Worm (Caenorhabditis elegans): ENCODE results near the gene F32A5.4.
A peak's percentile ranks its signal among the peaks of the same experiment; 100 is the strongest.

The F32A5.4 gene

DNA sequence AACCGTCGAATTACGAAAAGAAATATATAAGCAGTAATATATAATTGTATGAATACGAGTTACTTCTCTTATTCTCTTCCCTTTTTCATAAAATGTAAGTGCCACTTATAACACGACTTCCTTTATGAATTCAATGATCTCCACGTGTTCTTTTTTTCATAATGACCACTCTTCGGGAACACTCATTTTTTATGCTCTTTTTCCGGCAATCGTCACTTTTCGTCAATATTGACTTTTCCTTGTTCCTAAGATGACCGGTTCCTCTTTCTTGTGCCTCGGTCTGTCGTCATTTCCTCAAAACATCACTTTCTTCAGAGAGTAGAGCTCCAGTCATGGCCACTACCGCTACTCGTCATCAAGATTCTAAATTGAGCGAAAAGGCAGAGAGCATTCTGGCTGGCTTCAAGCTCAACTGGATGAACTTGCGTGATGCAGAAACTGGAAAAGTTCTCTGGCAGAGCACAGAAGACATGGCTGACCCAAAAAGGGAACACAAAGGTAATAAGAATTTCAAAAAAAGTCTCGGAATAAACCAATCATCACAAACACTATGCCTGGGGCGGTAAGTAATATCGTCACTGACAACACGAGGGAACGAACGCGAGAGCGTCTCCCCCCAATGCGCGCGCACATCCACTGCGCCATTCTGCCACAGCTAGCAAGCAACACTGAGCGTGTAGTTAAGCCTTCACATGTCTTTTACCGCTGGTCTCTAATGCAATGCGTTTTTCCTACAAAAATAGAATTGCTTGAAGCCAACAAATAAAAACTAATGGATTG lies 45.3 kb upstream of the F32A5.4 start, which contains the start of gene pdl-1 (continued):
- TF ChIP-seq ceh-2 (tag; optimal IDR thresholded peaks at IDR 0.05) (peak; percentile 90), gmeb-2 (tag; optimal IDR thresholded peaks at IDR 0.05) (peak; percentile 94), pax-1 (tag; optimal IDR thresholded peaks at IDR 0.05) (no peak), ceh-34 (tag; optimal IDR thresholded peaks at IDR 0.05) (peak; percentile 93), nfya-1 (tag; optimal IDR thresholded peaks at IDR 0.05) (peak; percentile 54), ama-1 (optimal IDR thresholded peaks at IDR 0.05) (no peak), tbx-7 (tag; optimal IDR thresholded peaks at IDR 0.05) (peak; percentile 72), dve-1 (tag; optimal IDR thresholded peaks at IDR 0.05) (peak; percentile 89), ceh-19 (GFP tag; optimal IDR thresholded peaks at IDR 0.05) (peak; percentile 96), hlh-15 (tag; optimal IDR thresholded peaks at IDR 0.05) (peak; percentile 89), ceh-24 (tag; optimal IDR thresholded peaks at IDR 0.05) (peak; percentile 73), lim-6 (tag; optimal IDR thresholded peaks at IDR 0.05) (peak; percentile 61), ceh-48 (tag; optimal IDR thresholded peaks at IDR 0.05) (peak; percentile 85), madf-2 (tag; optimal IDR thresholded peaks at IDR 0.05) (peak; percentile 92), C38D4.7 (GFP tag; optimal IDR thresholded peaks at IDR 0.05) (peak; percentile 94), rnt-1 (tag; optimal IDR thresholded peaks at IDR 0.05) (peak; percentile 89), pqm-1 (tag; optimal IDR thresholded peaks at IDR 0.05) (peak; percentile 84), pros-1 (tag; optimal IDR thresholded peaks at IDR 0.05) (peak; percentile 83), sox-2 (GFP tag; IDR thresholded peaks at IDR 0.05) (peak; percentile 87), ref-2 (tag; optimal IDR thresholded peaks at IDR 0.05) (peak; percentile 91), unc-86 (tag; optimal IDR thresholded peaks at IDR 0.05) (peak; percentile 91), sdc-2 (tag; optimal IDR thresholded peaks at IDR 0.05) (peak; percentile 87), dmd-4 (tag; optimal IDR thresholded peaks at IDR 0.05; ENCODE audit: borderline replicate concordance) (peak; percentile 89), zip-5 (tag; optimal IDR thresholded peaks at IDR 0.05) (peak; percentile 81), ceh-9 (tag; optimal IDR thresholded peaks at IDR 0.05) (peak; percentile 85), unc-3 (GFP tag; conservative IDR thresholded peaks at IDR 0.05) (peak; percentile 91), unc-3 (tag; optimal IDR thresholded peaks at IDR 0.05) (peak; percentile 93), ttx-3 (tag; optimal IDR thresholded peaks at IDR 0.05) (peak; percentile 89), fkh-6 (tag; optimal IDR thresholded peaks at IDR 0.05) (peak; percentile 91), che-1 (tag; optimal IDR thresholded peaks at IDR 0.05) (peak; percentile 92), nhr-232 (tag; optimal IDR thresholded peaks at IDR 0.05) (peak; percentile 92), elt-2 (tag; optimal IDR thresholded peaks at IDR 0.05) (peak; percentile 94), lin-11 (tag; optimal IDR thresholded peaks at IDR 0.05) (peak; percentile 89), ceh-14 (tag; optimal IDR thresholded peaks at IDR 0.05) (peak; percentile 89), nhr-11 (tag; optimal IDR thresholded peaks at IDR 0.05) (no peak), sox-4 (tag; optimal IDR thresholded peaks at IDR 0.05) (peak; percentile 94), F13H6.1 (tag; optimal IDR thresholded peaks at IDR 0.05) (peak; percentile 79), tbx-2 (tag; optimal IDR thresholded peaks at IDR 0.05) (peak; percentile 96), Y22D7AL.16 (tag; optimal IDR thresholded peaks at IDR 0.05) (peak; percentile 87), elt-4 (tag; optimal IDR thresholded peaks at IDR 0.05) (peak; percentile 84), K09A11.1 (tag; optimal IDR thresholded peaks at IDR 0.05; ENCODE audit: insufficient read depth) (peak; percentile 72), pag-3 (tag; optimal IDR thresholded peaks at IDR 0.05; ENCODE audit: borderline replicate concordance) (peak; percentile 82), T23F11.4 (GFP tag; optimal IDR thresholded peaks at IDR 0.05) (peak; percentile 95), fax-1 (tag; optimal IDR thresholded peaks at IDR 0.05) (peak; percentile 88), ahr-1 (tag; optimal IDR thresholded peaks at IDR 0.05) (peak; percentile 76), hlh-6 (tag; optimal IDR thresholded peaks at IDR 0.05) (peak; percentile 97), hlh-8 (tag; optimal IDR thresholded peaks at IDR 0.05) (peak; percentile 86), mec-3 (tag; optimal IDR thresholded peaks at IDR 0.05; ENCODE audit: borderline replicate concordance) (peak; percentile 80), pha-2 (tag; optimal IDR thresholded peaks at IDR 0.05) (peak; percentile 91), eyg-1 (tag; optimal IDR thresholded peaks at IDR 0.05) (peak; percentile 90)
